Fruit fly (Drosophila melanogaster): ENCODE measurements around the gene Dnaaf5.

The Dnaaf5 gene

DNA sequence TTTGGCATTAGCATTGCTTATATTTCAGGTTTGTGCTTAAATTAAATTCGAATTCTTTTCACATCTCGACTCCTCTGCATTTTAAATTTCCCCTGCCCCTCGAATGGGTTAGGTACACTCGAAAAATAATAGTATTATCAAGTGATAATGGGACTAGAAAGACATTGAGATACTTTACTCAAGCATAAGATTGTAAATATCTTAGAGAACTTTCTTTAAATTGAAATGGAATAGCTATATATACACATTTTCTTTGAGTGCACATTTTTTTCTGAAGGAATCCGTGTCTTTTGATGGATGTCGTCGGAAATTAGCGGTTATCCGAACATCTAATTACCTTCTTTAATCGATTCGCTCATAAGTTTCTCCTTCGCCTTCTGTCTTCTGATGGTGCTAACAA, 50.6 kb downstream of the Dnaaf5 start (continued):
- no peak for TF ChIP-seq Ravus (GFP tag; IDR thresholded peaks at IDR 0.05)
- no peak for TF ChIP-seq CG18619 (GFP tag; optimal IDR thresholded peaks at IDR 0.05)
- TF ChIP-seq CG14441 (GFP tag; IDR thresholded peaks at IDR 0.05), result 0 out of 2 replicates have a peak, but pooled peaks have one; percentile 23
- peak; percentile 60; the same call in 1 of the 3 replicates for TF ChIP-seq CG34422 (GFP tag; IDR thresholded peaks at IDR 0.05)
- peak; percentile 22 for TF ChIP-seq lilli (GFP tag; optimal IDR thresholded peaks at IDR 0.05)
- TF ChIP-seq Ptx1 (GFP tag; IDR thresholded peaks at IDR 0.05), result peak; percentile 16; the same call in 1 of the 2 replicates
- TF ChIP-seq CG10543 (GFP tag; optimal IDR thresholded peaks at IDR 0.05), result no peak
- TF ChIP-seq lmd (GFP tag; IDR thresholded peaks at IDR 0.05), result peak; percentile 55; the same call in 1 of the 2 replicates
- peak; percentile 31 for TF ChIP-seq CG30403 (GFP tag; optimal IDR thresholded peaks at IDR 0.05)
- 0 out of 3 replicates have a peak, but pooled peaks have one; percentile 23 for TF ChIP-seq ci (GFP tag; IDR thresholded peaks at IDR 0.05)
- TF ChIP-seq danr (GFP tag; IDR thresholded peaks at IDR 0.05), result peak; percentile 33; the same call in 1 of the 2 replicates
- peak; percentile 48 for TF ChIP-seq Med (GFP tag)
- TF ChIP-seq ato (GFP tag; IDR thresholded peaks at IDR 0.05; ENCODE audit: partially characterized antibody), result no peak
- TF ChIP-seq CG9727 (GFP tag; optimal IDR thresholded peaks at IDR 0.05), result peak; percentile 25
- peak; percentile 67 for TF ChIP-seq vvl (GFP tag; IDR thresholded peaks at IDR 0.05)
- peak; percentile 49 for TF ChIP-seq esg (GFP tag; conservative IDR thresholded peaks at IDR 0.05)
- TF ChIP-seq klu (GFP tag; IDR thresholded peaks at IDR 0.05), result peak; percentile 18; the same call in 1 of the 2 replicates
- TF ChIP-seq CG15601 (tag; optimal IDR thresholded peaks at IDR 0.05), result peak; percentile 5
- TF ChIP-seq B-H1 (GFP tag; IDR thresholded peaks at IDR 0.05), result peak; percentile 37; the same call in 1 of the 3 replicates
- TF ChIP-seq tgo (GFP tag; IDR thresholded peaks at IDR 0.05), result peak; percentile 40; the same call in 1 of the 3 replicates
- TF ChIP-seq Dref (GFP tag; IDR thresholded peaks at IDR 0.05), result no peak
- TF ChIP-seq Vsx1 (GFP tag; optimal IDR thresholded peaks at IDR 0.05), result no peak
- peak; percentile 7 for TF ChIP-seq trem (tag; optimal IDR thresholded peaks at IDR 0.05)
- peak; percentile 7 for TF ChIP-seq ems (GFP tag; optimal IDR thresholded peaks at IDR 0.05)
- TF ChIP-seq CG17568 (GFP tag; optimal IDR thresholded peaks at IDR 0.05), result no peak
- TF ChIP-seq en (GFP tag; optimal IDR thresholded peaks at IDR 0.05), result peak; percentile 16
- no peak for TF ChIP-seq CG31365 (tag; optimal IDR thresholded peaks at IDR 0.05)
- TF ChIP-seq phol (tag; optimal IDR thresholded peaks at IDR 0.05), result peak; percentile 1
- TF ChIP-seq Pdp1 (GFP tag; optimal IDR thresholded peaks at IDR 0.05), result peak in 1 of 2 experiments; percentile 29
- no peak for TF ChIP-seq twi (tag; optimal IDR thresholded peaks at IDR 0.05)
- TF ChIP-seq Asciz (GFP tag; optimal IDR thresholded peaks at IDR 0.05), result no peak
- TF ChIP-seq bsh (GFP tag; optimal IDR thresholded peaks at IDR 0.05), result peak in 1 of 2 experiments; percentile 46
- no peak for TF ChIP-seq jigr1 (GFP tag; IDR thresholded peaks at IDR 0.05)
- peak; percentile 22 for TF ChIP-seq CG10147 (GFP tag; optimal IDR thresholded peaks at IDR 0.05)
- TF ChIP-seq CG5180 (GFP tag; optimal IDR thresholded peaks at IDR 0.05), result no peak
- peak; percentile 13 for TF ChIP-seq sd (tag; optimal IDR thresholded peaks at IDR 0.05)
- no peak for TF ChIP-seq pan (optimal IDR thresholded peaks at IDR 0.05)
- peak in 1 of 2 experiments; percentile 45 for TF ChIP-seq pan (GFP tag; optimal IDR thresholded peaks at IDR 0.05 in 1 of 2, IDR thresholded peaks at IDR 0.05 in 1 of 2)
- peak; percentile 52; the same call in 1 of the 2 replicates for TF ChIP-seq CG9932 (GFP tag; IDR thresholded peaks at IDR 0.05)
- peak; percentile 8 for TF ChIP-seq nmo (GFP tag; optimal IDR thresholded peaks at IDR 0.05)
- TF ChIP-seq jumu (GFP tag; optimal IDR thresholded peaks at IDR 0.05), result peak; percentile 5
- 0 out of 2 replicates have a peak, but pooled peaks have one; percentile 13 for TF ChIP-seq CG7372 (GFP tag; IDR thresholded peaks at IDR 0.05)
- peak in 1 of 3 experiments; percentile 12 for TF ChIP-seq lola (GFP tag; optimal IDR thresholded peaks at IDR 0.05)
- TF ChIP-seq dmrt99B (tag; optimal IDR thresholded peaks at IDR 0.05), result no peak
- TF ChIP-seq dysf (GFP tag; IDR thresholded peaks at IDR 0.05), result peak; percentile 58; the same call in 2 of the 3 replicates
- TF ChIP-seq CG32532 (GFP tag; IDR thresholded peaks at IDR 0.05), result peak; percentile 75
- peak; percentile 3 for TF ChIP-seq CG18476 (GFP tag; optimal IDR thresholded peaks at IDR 0.05)
- peak; percentile 38 for TF ChIP-seq Meics (GFP tag; optimal IDR thresholded peaks at IDR 0.05)
- TF ChIP-seq sens (GFP tag), result peak; percentile 84
- peak; percentile 16 for TF ChIP-seq dmrt11E (tag; optimal IDR thresholded peaks at IDR 0.05)
